Fruit fly (Drosophila melanogaster) whole organism, embryonic: ENCODE results near the gene ClC-a.
A peak's percentile ranks its signal among the peaks of the same experiment; 100 is the strongest.

Experiments used
- Asciz ChIP-seq: fragments of 200-800 bp; sonication (Bioruptor generic); optimal IDR thresholded peaks from 2 replicates; lab custom pipeline; 2017; ENCODE audit warnings: missing biosample characterization, mild to moderate bottlenecking, missing genetic modification characterization, missing genetic modification reagents
- B-H1 ChIP-seq: fragments of 200-800 bp; sonication (Bioruptor generic); IDR thresholded peaks from 3 replicates; pipeline ENCODE4 v1.3.6; 2022; ENCODE audit warnings: missing biosample characterization, missing genetic modification characterization
- Blimp-1 ChIP-seq: fragments of 200-800 bp; sonication (Bioruptor generic); optimal IDR thresholded peaks from 3 replicates; lab custom pipeline; 2018; ENCODE audit warnings: missing biosample characterization, missing genetic modification characterization, mild to moderate bottlenecking, moderate library complexity, missing genetic modification reagents
- CG10321 ChIP-seq: fragments of 200-800 bp; sonication (Bioruptor generic); IDR thresholded peaks from 2 replicates; pipeline ENCODE4 v1.3.6; 2022; ENCODE audit warnings: missing biosample characterization, missing genetic modification characterization
- CG11695 ChIP-seq: fragments of 200-800 bp; sonication (Bioruptor generic); IDR thresholded peaks from 3 replicates; pipeline ENCODE4 v1.3.6; 2022; ENCODE audit warnings: missing biosample characterization, missing genetic modification characterization
- CG12104 ChIP-seq: fragments of 200-800 bp; sonication (Bioruptor generic); optimal IDR thresholded peaks from 3 replicates; lab custom pipeline; 2016; ENCODE audit warnings: missing biosample characterization, missing genetic modification characterization
- CG12299 ChIP-seq: fragments of 200-800 bp; sonication (Bioruptor generic); optimal IDR thresholded peaks from 2 replicates; lab custom pipeline; 2018; ENCODE audit warnings: missing biosample characterization, mild to moderate bottlenecking, missing genetic modification characterization
- CG1233 ChIP-seq: fragments of 200-800 bp; sonication (Bioruptor generic); optimal IDR thresholded peaks from 4 replicates; lab custom pipeline; 2018; ENCODE audit warnings: missing biosample characterization, mild to moderate bottlenecking, missing genetic modification characterization
- CG14050 ChIP-seq: fragments of 200-800 bp; sonication (Bioruptor generic); IDR thresholded peaks from 3 replicates; pipeline ENCODE4 v1.3.6; 2022; ENCODE audit warnings: missing biosample characterization, missing genetic modification characterization
- CG14441 ChIP-seq: fragments of 200-800 bp; sonication (Bioruptor generic); IDR thresholded peaks from 2 replicates; pipeline ENCODE4 v1.3.6; 2022; ENCODE audit warnings: missing biosample characterization, missing genetic modification characterization
- CG14710 ChIP-seq: fragments of 200-800 bp; sonication (Bioruptor generic); optimal IDR thresholded peaks from 3 replicates; lab custom pipeline; 2019; ENCODE audit warnings: missing biosample characterization, mild to moderate bottlenecking, missing genetic modification characterization, moderate library complexity
- CG15073 ChIP-seq: fragments of 200-800 bp; sonication (Bioruptor generic); optimal IDR thresholded peaks from 2 replicates; lab custom pipeline; 2016; ENCODE audit warnings: missing biosample characterization, missing genetic modification characterization
- CG15479 ChIP-seq: fragments of 200-800 bp; sonication (Bioruptor generic); optimal IDR thresholded peaks from 3 replicates; lab custom pipeline; 2019; ENCODE audit warnings: missing biosample characterization, mild to moderate bottlenecking, missing genetic modification characterization, moderate library complexity
- CG15696 ChIP-seq: fragments of 200-800 bp; sonication (Bioruptor generic); optimal IDR thresholded peaks from 2 replicates; lab custom pipeline; 2019; ENCODE audit warnings: missing biosample characterization, mild to moderate bottlenecking, missing genetic modification characterization, moderate library complexity
- CG16815 ChIP-seq: fragments of 200-800 bp; sonication (Bioruptor generic); optimal IDR thresholded peaks from 3 replicates; lab custom pipeline; 2017; ENCODE audit warnings: missing biosample characterization, mild to moderate bottlenecking, missing genetic modification characterization
- CG2129 ChIP-seq: fragments of 200-800 bp; sonication (Bioruptor generic); IDR thresholded peaks from 2 replicates; pipeline ENCODE4 v1.3.6; 2022; ENCODE audit warnings: missing biosample characterization, missing genetic modification characterization; ENCODE audit not compliant: partially characterized antibody
- CG3838 ChIP-seq: fragments of 200-800 bp; sonication (Bioruptor generic); optimal IDR thresholded peaks from 3 replicates; lab custom pipeline; 2016; ENCODE audit warnings: missing biosample characterization, missing genetic modification characterization
- CG3847 ChIP-seq: fragments of 200-800 bp; sonication (Bioruptor generic); IDR thresholded peaks from 2 replicates; pipeline ENCODE4 v1.3.6; 2022; ENCODE audit warnings: missing biosample characterization, missing genetic modification characterization
- CG4854 ChIP-seq: fragments of 200-800 bp; sonication (Bioruptor generic); optimal IDR thresholded peaks from 2 replicates; lab custom pipeline; 2016; ENCODE audit warnings: missing biosample characterization, missing genetic modification characterization, inconsistent platforms
- CG6813 ChIP-seq: fragments of 200-800 bp; sonication (Bioruptor generic); optimal IDR thresholded peaks from 2 replicates; lab custom pipeline; 2017; ENCODE audit warnings: missing biosample characterization, missing genetic modification characterization, mild to moderate bottlenecking, moderate library complexity, missing genetic modification reagents
- Camta ChIP-seq: fragments of 200-800 bp; sonication (Bioruptor generic); optimal IDR thresholded peaks from 2 replicates; lab custom pipeline; 2016; ENCODE audit warnings: missing biosample characterization, missing genetic modification characterization
- Dip3 ChIP-seq: fragments of 200-800 bp; sonication (Bioruptor generic); optimal IDR thresholded peaks from 3 replicates; lab custom pipeline; 2016; ENCODE audit warnings: missing biosample characterization, missing genetic modification characterization
- E2f2 ChIP-seq: fragments of 200-800 bp; sonication (Bioruptor generic); IDR thresholded peaks from 2 replicates; pipeline ENCODE4 v1.3.6; 2022; ENCODE audit warnings: missing biosample characterization, missing genetic modification characterization
- ERR ChIP-seq: fragments of 200-800 bp; sonication (Bioruptor generic); optimal IDR thresholded peaks from 2 replicates; lab custom pipeline; 2016; ENCODE audit warnings: missing biosample characterization, missing genetic modification characterization
- Hmx ChIP-seq: fragments of 200-800 bp; sonication (Bioruptor generic); optimal IDR thresholded peaks from 2 replicates; lab custom pipeline; 2016; ENCODE audit warnings: missing biosample characterization, missing genetic modification characterization
- Oaz ChIP-seq: fragments of 200-800 bp; sonication (Bioruptor generic); IDR thresholded peaks from 2 replicates; pipeline ENCODE4 v1.3.6; 2022; ENCODE audit warnings: missing biosample characterization, missing genetic modification characterization
- Poxn ChIP-seq: fragments of 200-800 bp; sonication (Bioruptor generic); IDR thresholded peaks from 2 replicates; pipeline ENCODE4 v1.3.6; 2022; ENCODE audit warnings: missing biosample characterization, missing genetic modification characterization
- Spps ChIP-seq: fragments of 200-800 bp; sonication (Bioruptor generic); optimal IDR thresholded peaks from 2 replicates; lab custom pipeline; 2018; ENCODE audit warnings: missing biosample characterization, mild to moderate bottlenecking, missing genetic modification characterization
- Usf ChIP-seq: fragments of 200-800 bp; sonication (Bioruptor generic); optimal IDR thresholded peaks from 2 replicates; lab custom pipeline; 2017; ENCODE audit warnings: missing genotype, missing biosample characterization, missing genetic modification characterization
- Vsx1 ChIP-seq: fragments of 200-800 bp; sonication (Bioruptor generic); optimal IDR thresholded peaks from 2 replicates; lab custom pipeline; 2017; ENCODE audit warnings: missing biosample characterization, mild to moderate bottlenecking, missing genetic modification characterization, missing genetic modification reagents
- ab ChIP-seq: fragments of 200-800 bp; sonication (Bioruptor generic); optimal IDR thresholded peaks from 2 replicates; lab custom pipeline; 2016; ENCODE audit warnings: missing biosample characterization, missing genetic modification characterization
- ap ChIP-seq: fragments of 200-800 bp; sonication (Bioruptor generic); IDR thresholded peaks from 2 replicates; pipeline ENCODE4 v1.3.6; 2022; ENCODE audit warnings: missing biosample characterization, missing genetic modification characterization
- br ChIP-seq: fragments of >200 bp; optimal IDR thresholded peaks from 2 replicates; lab custom pipeline; 2017
- cato ChIP-seq: fragments of 200-800 bp; sonication (Bioruptor generic); optimal IDR thresholded peaks from 2 replicates; lab custom pipeline; 2016; ENCODE audit warnings: missing biosample characterization, missing genetic modification characterization, borderline replicate concordance
- chn ChIP-seq: fragments of 200-800 bp; sonication (Bioruptor generic); optimal IDR thresholded peaks from 2 replicates; lab custom pipeline; 2016; ENCODE audit warnings: missing biosample characterization, missing genetic modification characterization
- ci ChIP-seq: fragments of 200-800 bp; sonication (Bioruptor generic); IDR thresholded peaks from 3 replicates; pipeline ENCODE4 v1.3.6; 2022; ENCODE audit warnings: missing biosample characterization, missing genetic modification characterization
- ewg ChIP-seq: fragments of 200-800 bp; sonication (Bioruptor generic); optimal IDR thresholded peaks from 3 replicates; lab custom pipeline; 2017; ENCODE audit warnings: mild to moderate bottlenecking, missing biosample characterization, missing genetic modification reagents, missing genetic modification characterization
- ftz-f1 ChIP-seq: fragments of 200-800 bp; sonication (Bioruptor generic); optimal IDR thresholded peaks from 2 replicates; lab custom pipeline; 2016; ENCODE audit warnings: missing biosample characterization, missing genetic modification characterization
- grau ChIP-seq: fragments of 200-800 bp; optimal IDR thresholded peaks from 3 replicates; lab custom pipeline; 2019; ENCODE audit warnings: missing biosample characterization, mild to moderate bottlenecking, missing genetic modification characterization, moderate library complexity
- grn ChIP-seq: fragments of 200-800 bp; sonication (Bioruptor generic); optimal IDR thresholded peaks from 3 replicates; lab custom pipeline; 2017; ENCODE audit warnings: missing biosample characterization, missing genetic modification characterization
- hbn ChIP-seq: fragments of 200-800 bp; sonication (Bioruptor generic); IDR thresholded peaks from 2 replicates; pipeline ENCODE4 v1.3.6; 2022; ENCODE audit warnings: missing biosample characterization, missing genetic modification characterization; ENCODE audit not compliant: partially characterized antibody
- jigr1 ChIP-seq: fragments of 200-800 bp; sonication (Bioruptor generic); IDR thresholded peaks from 3 replicates; pipeline ENCODE4 v1.3.6; 2022; ENCODE audit warnings: missing biosample characterization, missing genetic modification characterization
- klu ChIP-seq: fragments of 200-800 bp; sonication (Bioruptor generic); IDR thresholded peaks from 2 replicates; pipeline ENCODE4 v1.3.6; 2022; ENCODE audit warnings: missing biosample characterization, missing genetic modification characterization
- lbe ChIP-seq: fragments of 200-800 bp; sonication (Bioruptor generic); optimal IDR thresholded peaks from 2 replicates; lab custom pipeline; 2016; ENCODE audit warnings: missing biosample characterization, mild to moderate bottlenecking, missing genetic modification characterization
- lola ChIP-seq, 3 experiments: fragments of >200 bp in 2 of 3; fragments of 200-800 bp in 1 of 3; sonication (Bioruptor generic) in 1 of 3; optimal IDR thresholded peaks; 2 replicates each; lab custom pipeline; 2017 to 2019; ENCODE audit warnings: missing biosample characterization in 3 of 3, missing genetic modification characterization in 3 of 3, mild to moderate bottlenecking in 1 of 3, moderate library complexity in 1 of 3
- psq ChIP-seq: fragments of 200-800 bp; sonication (Bioruptor generic); optimal IDR thresholded peaks from 2 replicates; lab custom pipeline; 2017; ENCODE audit warnings: missing biosample characterization, missing genetic modification characterization
- salm ChIP-seq: fragments of 200-800 bp; sonication (Bioruptor generic); optimal IDR thresholded peaks from 2 replicates; lab custom pipeline; 2018; ENCODE audit warnings: missing biosample characterization, mild to moderate bottlenecking, missing genetic modification characterization
- sna ChIP-seq: fragments of 200-800 bp; sonication (Bioruptor generic); IDR thresholded peaks from 2 replicates; pipeline ENCODE4 v1.3.6; 2022; ENCODE audit warnings: missing biosample characterization, missing genetic modification characterization; ENCODE audit not compliant: partially characterized antibody
- sob ChIP-seq: fragments of 200-800 bp; sonication (Bioruptor generic); IDR thresholded peaks from 2 replicates; pipeline ENCODE4 v1.3.6; 2022; ENCODE audit warnings: missing biosample characterization, missing genetic modification characterization
- toy ChIP-seq: fragments of 200-800 bp; sonication (Bioruptor generic); IDR thresholded peaks from 2 replicates; pipeline ENCODE4 v1.3.6; 2022; ENCODE audit warnings: missing biosample characterization, missing genetic modification characterization

The ClC-a gene

DNA sequence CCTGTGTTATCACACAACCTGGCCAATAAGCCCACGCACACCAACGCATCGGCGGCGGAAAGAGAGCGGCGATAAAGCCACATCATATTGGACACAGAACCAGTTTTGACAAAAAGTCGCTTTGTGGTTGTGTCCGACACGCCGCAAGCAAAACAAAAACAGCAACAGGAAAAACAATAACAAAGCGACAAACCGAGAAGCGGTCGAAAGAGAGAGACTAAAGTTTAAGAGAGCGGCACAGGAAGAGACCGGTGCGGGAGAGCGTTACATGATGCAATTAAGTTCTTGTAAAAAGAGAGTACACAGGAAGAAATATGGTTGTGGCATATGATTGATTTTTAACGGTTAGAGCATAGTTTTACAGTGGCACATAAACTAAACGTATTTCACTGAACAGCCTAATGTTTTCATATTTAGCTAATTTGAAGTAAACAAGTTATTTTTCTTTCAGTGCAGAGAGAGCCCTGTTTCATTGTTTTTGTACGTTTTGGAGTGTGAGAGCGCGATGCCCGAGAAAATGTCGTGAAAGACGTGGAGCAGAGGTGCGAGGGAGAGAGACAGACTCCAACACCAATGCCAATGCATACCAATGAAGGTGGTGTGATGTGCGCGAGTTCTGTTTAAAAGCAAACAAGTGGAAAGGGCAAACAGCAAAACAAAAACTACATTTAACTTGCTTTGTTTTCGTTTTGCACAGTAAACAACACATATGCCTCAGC is 52.2 kb downstream of the ClC-a start (continued):
- TF ChIP-seq ftz-f1 (peak; percentile 96), CG2129 (GFP tag; lab: Robert Waterston, UW) (no peak), CG11695 (GFP tag; lab: Robert Waterston, UW) (no peak), ab (GFP tag; lab: Kevin White, UChicago) (peak; percentile 100), ewg (GFP tag; lab: Kevin White, UChicago) (peak; percentile 99), sob (no peak), hbn (no peak), CG10321 (no peak), B-H1 (GFP tag; lab: Robert Waterston, UW) (no peak), ci (GFP tag; lab: Robert Waterston, UW) (no peak), Blimp-1 (GFP tag; lab: Kevin White, UChicago) (peak; percentile 99), CG16815 (GFP tag; lab: Kevin White, UChicago) (peak; percentile 100), CG3838 (GFP tag; lab: Kevin White, UChicago) (peak; percentile 99), ERR (GFP tag; lab: Kevin White, UChicago) (peak; percentile 100), CG14441 (GFP tag; lab: Robert Waterston, UW) (no peak), Dip3 (GFP tag; lab: Kevin White, UChicago) (peak; percentile 100), lola (GFP tag; optimal IDR thresholded peaks at IDR 0.05; lab: Kevin White, UChicago) (peak in 1 of 3 experiments; percentile 100), toy (no peak), Oaz (GFP tag; lab: Robert Waterston, UW) (no peak), CG1233 (GFP tag; lab: Kevin White, UChicago) (peak; percentile 100), Spps (tag; lab: Kevin White, UChicago) (peak; percentile 99), Vsx1 (GFP tag; lab: Kevin White, UChicago) (peak; percentile 99), grau (tag; lab: Kevin White, UChicago) (peak; percentile 100), chn (peak; percentile 100), Asciz (peak; percentile 99), Usf (GFP tag; lab: Kevin White, UChicago) (peak; percentile 99), CG12104 (GFP tag; lab: Kevin White, UChicago) (peak; percentile 100), CG12299 (tag; lab: Kevin White, UChicago) (peak; percentile 100), CG4854 (GFP tag; lab: Kevin White, UChicago) (peak; percentile 100), sna (GFP tag; lab: Robert Waterston, UW) (no peak), CG14710 (tag; lab: Kevin White, UChicago) (peak; percentile 99), CG15073 (GFP tag; lab: Kevin White, UChicago) (peak; percentile 94), salm (peak; percentile 99), CG14050 (no peak), ap (GFP tag; lab: Robert Waterston, UW) (no peak), E2f2 (GFP tag; lab: Robert Waterston, UW) (no peak), klu (GFP tag; lab: Robert Waterston, UW) (no peak), CG15479 (GFP tag; lab: Kevin White, UChicago) (peak; percentile 82), jigr1 (GFP tag; lab: Robert Waterston, UW) (no peak), CG6813 (peak; percentile 100), psq (GFP tag; lab: Kevin White, UChicago) (peak; percentile 98), CG15696 (tag; lab: Kevin White, UChicago) (peak; percentile 100), br (lab: Kevin White, UChicago) (no peak), grn (GFP tag; lab: Kevin White, UChicago) (peak; percentile 97), lbe (GFP tag; lab: Kevin White, UChicago) (peak; percentile 99), cato (GFP tag; lab: Kevin White, UChicago) (peak; percentile 100), Camta (GFP tag; lab: Kevin White, UChicago) (peak; percentile 100), Poxn (no peak), Hmx (GFP tag; lab: Kevin White, UChicago) (peak; percentile 99), CG3847 (GFP tag; lab: Robert Waterston, UW) (no peak)
